Fruit fly (Drosophila melanogaster): Measurements from ENCODE around the gene daw.

Gene daw

dm6 chr2L:2759654-2760053, 45.4 kb upstream of the daw start, which contains the start of the genes HemK2, Snapin and Tnpo-SR (continued):
- TF ChIP-seq CG17912 (GFP tag; optimal IDR thresholded peaks at IDR 0.05): peak; percentile 62
- TF ChIP-seq al (GFP tag; IDR thresholded peaks at IDR 0.05): peak; percentile 92
- peak; percentile 82 for TF ChIP-seq CG2202 (tag; optimal IDR thresholded peaks at IDR 0.05)
- peak; percentile 88 for TF ChIP-seq CrebB (tag; optimal IDR thresholded peaks at IDR 0.05)
- TF ChIP-seq twi (tag; optimal IDR thresholded peaks at IDR 0.05): peak; percentile 87
- peak; percentile 77 for TF ChIP-seq nau (GFP tag; optimal IDR thresholded peaks at IDR 0.05)
- TF ChIP-seq Elba2 (GFP tag; optimal IDR thresholded peaks at IDR 0.05): peak; percentile 77
- peak; percentile 95 for TF ChIP-seq abd-A (tag; optimal IDR thresholded peaks at IDR 0.05)
- peak; percentile 36 for TF ChIP-seq CG6654 (GFP tag; optimal IDR thresholded peaks at IDR 0.05)
- peak; percentile 83 for TF ChIP-seq onecut (GFP tag; IDR thresholded peaks at IDR 0.05)
- peak; percentile 92 for TF ChIP-seq Fer1 (GFP tag; optimal IDR thresholded peaks at IDR 0.05)
- peak; percentile 40 for TF ChIP-seq disco-r (GFP tag; optimal IDR thresholded peaks at IDR 0.05)
- peak; percentile 92 for TF ChIP-seq Bgb (GFP tag; IDR thresholded peaks at IDR 0.05; ENCODE audit: partially characterized antibody)
- peak; percentile 56 for TF ChIP-seq CG5180 (GFP tag; optimal IDR thresholded peaks at IDR 0.05)
- TF ChIP-seq prd (optimal IDR thresholded peaks at IDR 0.05): no peak
- peak; percentile 97 for TF ChIP-seq prd (GFP tag; IDR thresholded peaks at IDR 0.05)
- peak; percentile 69 for TF ChIP-seq CG9876 (GFP tag; optimal IDR thresholded peaks at IDR 0.05)
- TF ChIP-seq NfI (GFP tag; optimal IDR thresholded peaks at IDR 0.05): peak; percentile 92
- TF ChIP-seq Hsf (GFP tag; optimal IDR thresholded peaks at IDR 0.05): peak; percentile 93
- peak; percentile 77; the same call in 1 of the 2 replicates for TF ChIP-seq Gsc (GFP tag; IDR thresholded peaks at IDR 0.05)
- TF ChIP-seq row (GFP tag; IDR thresholded peaks at IDR 0.05): peak; percentile 98
- TF ChIP-seq CG14965 (GFP tag; optimal IDR thresholded peaks at IDR 0.05; ENCODE audit: borderline replicate concordance): no peak
- TF ChIP-seq sc (optimal IDR thresholded peaks at IDR 0.05): no peak
- TF ChIP-seq sc (GFP tag; optimal IDR thresholded peaks at IDR 0.05): peak; percentile 71
- TF ChIP-seq CG13775 (GFP tag; optimal IDR thresholded peaks at IDR 0.05): peak; percentile 93
- TF ChIP-seq Sry-δ (GFP tag; optimal IDR thresholded peaks at IDR 0.05): peak; percentile 96
- TF ChIP-seq CG12104 (GFP tag; optimal IDR thresholded peaks at IDR 0.05): peak; percentile 91
- peak; percentile 92 for TF ChIP-seq so (GFP tag; IDR thresholded peaks at IDR 0.05)
- TF ChIP-seq ssp (GFP tag; IDR thresholded peaks at IDR 0.05): peak; percentile 86
- peak; percentile 97 for TF ChIP-seq CG9932 (GFP tag; IDR thresholded peaks at IDR 0.05)
- TF ChIP-seq CG9437 (GFP tag; optimal IDR thresholded peaks at IDR 0.05): peak; percentile 67
- TF ChIP-seq CG10209 (GFP tag; optimal IDR thresholded peaks at IDR 0.05): peak; percentile 90
- TF ChIP-seq odd (GFP tag; optimal IDR thresholded peaks at IDR 0.05): peak; percentile 78
- TF ChIP-seq schlank (tag; optimal IDR thresholded peaks at IDR 0.05): peak; percentile 71
- peak; percentile 76 for TF ChIP-seq ato (GFP tag; IDR thresholded peaks at IDR 0.05; ENCODE audit: partially characterized antibody)
- peak; percentile 89 for TF ChIP-seq ap (GFP tag; IDR thresholded peaks at IDR 0.05)
- peak; percentile 89 for TF ChIP-seq CG13296 (GFP tag; optimal IDR thresholded peaks at IDR 0.05)
- TF ChIP-seq CG31365 (tag; optimal IDR thresholded peaks at IDR 0.05): peak; percentile 22
- peak; percentile 94 for TF ChIP-seq NFAT (GFP tag; IDR thresholded peaks at IDR 0.05)
- peak; percentile 69 for TF ChIP-seq Spps (tag; optimal IDR thresholded peaks at IDR 0.05)
- peak; percentile 83 to 99 for TF ChIP-seq insv (GFP tag; optimal IDR thresholded peaks at IDR 0.05)
- peak; percentile 88 for TF ChIP-seq Atf6 (GFP tag; IDR thresholded peaks at IDR 0.05)
- peak; percentile 88 for TF ChIP-seq rib (GFP tag; IDR thresholded peaks at IDR 0.05)
- TF ChIP-seq repo (GFP tag; optimal IDR thresholded peaks at IDR 0.05): peak; percentile 41
- TF ChIP-seq CG10366 (GFP tag; IDR thresholded peaks at IDR 0.05): peak; percentile 93
- peak; percentile 41 for TF ChIP-seq grn (GFP tag; optimal IDR thresholded peaks at IDR 0.05)
- peak; percentile 88 for TF ChIP-seq Dip3 (GFP tag; optimal IDR thresholded peaks at IDR 0.05)
- peak; percentile 85; the same call in 2 of the 3 replicates for TF ChIP-seq zen2 (GFP tag; IDR thresholded peaks at IDR 0.05; ENCODE audit: partially characterized antibody)
- TF ChIP-seq CG11695 (GFP tag; IDR thresholded peaks at IDR 0.05): peak; percentile 91
- TF ChIP-seq chn (GFP tag; optimal IDR thresholded peaks at IDR 0.05): peak; percentile 88
- peak; percentile 84 for TF ChIP-seq Vsx1 (GFP tag; optimal IDR thresholded peaks at IDR 0.05)

All from whole organism, embryonic.